Worm (Caenorhabditis elegans): ENCODE data around the gene cogc-6.

ce11 chrV:8190430-8190829, 30.7 kb downstream of the cogc-6 start, which contains the start of gene F20D6.1:
- no peak for TF ChIP-seq mep-1 (tag; optimal IDR thresholded peaks at IDR 0.05)
- TF ChIP-seq saeg-2 (GFP tag; IDR thresholded peaks at IDR 0.05): no peak
- TF ChIP-seq nhr-48 (tag; optimal IDR thresholded peaks at IDR 0.05): no peak
- no peak for TF ChIP-seq ces-1 (GFP tag; optimal IDR thresholded peaks at IDR 0.05)
- TF ChIP-seq hif-1 (tag; optimal IDR thresholded peaks at IDR 0.05): no peak
- no peak for TF ChIP-seq ama-1 (optimal IDR thresholded peaks at IDR 0.05)
- TF ChIP-seq dve-1 (tag; optimal IDR thresholded peaks at IDR 0.05; ENCODE audit: insufficient read depth): no peak
- no peak for TF ChIP-seq aha-1 (tag)
- TF ChIP-seq lsy-2 (tag; optimal IDR thresholded peaks at IDR 0.05): no peak
- TF ChIP-seq nhr-237 (tag; optimal IDR thresholded peaks at IDR 0.05): no peak
- no peak for TF ChIP-seq attf-4 (tag; optimal IDR thresholded peaks at IDR 0.05)
- no peak for TF ChIP-seq jun-1 (tag; optimal IDR thresholded peaks at IDR 0.05)
- TF ChIP-seq ztf-11 (tag; optimal IDR thresholded peaks at IDR 0.05): no peak
- no peak for TF ChIP-seq cey-2 (tag; optimal IDR thresholded peaks at IDR 0.05; ENCODE audit: borderline replicate concordance, insufficient read depth)

Data from whole organism, L4 larva.